Fruit fly (Drosophila melanogaster) whole organism, embryonic: ENCODE measurements around the gene dlg1.

ENCODE experiments used
- Bdp1 ChIP-seq: fragments of 200-800 bp; sonication (Bioruptor generic); optimal IDR thresholded peaks from 3 replicates; lab custom pipeline; 2016; ENCODE audit warnings: missing biosample characterization, missing genetic modification characterization
- C15 ChIP-seq: fragments of 200-800 bp; sonication (Bioruptor generic); IDR thresholded peaks from 3 replicates; pipeline ENCODE4 v1.3.6; 2022; ENCODE audit warnings: missing biosample characterization, missing genetic modification characterization
- CG10209 ChIP-seq: fragments of 200-800 bp; sonication (Bioruptor generic); optimal IDR thresholded peaks from 3 replicates; lab custom pipeline; 2017; ENCODE audit warnings: missing biosample characterization, mild to moderate bottlenecking, missing genetic modification characterization, missing genetic modification reagents
- CG10321 ChIP-seq: fragments of 200-800 bp; sonication (Bioruptor generic); IDR thresholded peaks from 2 replicates; pipeline ENCODE4 v1.3.6; 2022; ENCODE audit warnings: missing biosample characterization, missing genetic modification characterization
- CG11398 ChIP-seq: fragments of 200-800 bp; sonication (Bioruptor generic); optimal IDR thresholded peaks from 2 replicates; lab custom pipeline; 2016; ENCODE audit warnings: missing biosample characterization, missing genetic modification characterization
- CG1233 ChIP-seq: fragments of 200-800 bp; sonication (Bioruptor generic); optimal IDR thresholded peaks from 4 replicates; lab custom pipeline; 2018; ENCODE audit warnings: missing biosample characterization, mild to moderate bottlenecking, missing genetic modification characterization
- CG12659 ChIP-seq: fragments of 200-800 bp; sonication (Bioruptor generic); optimal IDR thresholded peaks from 3 replicates; lab custom pipeline; 2017; ENCODE audit warnings: mild to moderate bottlenecking, missing biosample characterization, missing genetic modification reagents, missing genetic modification characterization
- CG16815 ChIP-seq: fragments of 200-800 bp; sonication (Bioruptor generic); optimal IDR thresholded peaks from 3 replicates; lab custom pipeline; 2017; ENCODE audit warnings: missing biosample characterization, mild to moderate bottlenecking, missing genetic modification characterization
- CG17328 ChIP-seq: fragments of 200-800 bp; sonication (Bioruptor generic); IDR thresholded peaks from 2 replicates; pipeline ENCODE4 v1.3.6; 2022; ENCODE audit warnings: missing biosample characterization, missing genetic modification characterization
- CG17385 ChIP-seq: fragments of 200-800 bp; sonication (Bioruptor generic); optimal IDR thresholded peaks from 3 replicates; lab custom pipeline; 2018; ENCODE audit warnings: missing biosample characterization, mild to moderate bottlenecking, missing genetic modification characterization
- CG18764 ChIP-seq: fragments of 200-800 bp; sonication (Bioruptor generic); optimal IDR thresholded peaks from 3 replicates; lab custom pipeline; 2016; ENCODE audit warnings: missing biosample characterization, missing genetic modification characterization
- CG30403 ChIP-seq: fragments of 200-800 bp; sonication (Bioruptor generic); optimal IDR thresholded peaks from 3 replicates; lab custom pipeline; 2016; ENCODE audit warnings: missing biosample characterization, missing genetic modification characterization
- CG33213 ChIP-seq: fragments of 200-800 bp; sonication (Bioruptor generic); optimal IDR thresholded peaks from 3 replicates; lab custom pipeline; 2016; ENCODE audit warnings: missing biosample characterization, missing genetic modification characterization
- CG34376 ChIP-seq: fragments of 200-800 bp; sonication (Bioruptor generic); optimal IDR thresholded peaks from 2 replicates; lab custom pipeline; 2018; ENCODE audit warnings: missing biosample characterization, mild to moderate bottlenecking, missing genetic modification characterization
- CG4424 ChIP-seq: fragments of 200-800 bp; sonication (Bioruptor generic); optimal IDR thresholded peaks from 3 replicates; lab custom pipeline; 2016; ENCODE audit warnings: missing biosample characterization, missing genetic modification characterization
- CG6765 ChIP-seq: fragments of 200-800 bp; sonication (Bioruptor generic); optimal IDR thresholded peaks from 3 replicates; lab custom pipeline; 2017; ENCODE audit warnings: missing biosample characterization, mild to moderate bottlenecking, missing genetic modification characterization
- CG8944 ChIP-seq: fragments of 200-800 bp; sonication (Bioruptor generic); optimal IDR thresholded peaks from 3 replicates; lab custom pipeline; 2016; ENCODE audit warnings: missing biosample characterization, missing genetic modification characterization
- Chrac-16 ChIP-seq: fragments of 200-800 bp; sonication (Bioruptor generic); optimal IDR thresholded peaks from 3 replicates; lab custom pipeline; 2016; ENCODE audit warnings: missing biosample characterization, missing genetic modification characterization
- Hey ChIP-seq: fragments of 200-800 bp; sonication (Bioruptor generic); optimal IDR thresholded peaks from 3 replicates; lab custom pipeline; 2018; ENCODE audit warnings: missing biosample characterization, mild to moderate bottlenecking, missing genetic modification characterization
- Max ChIP-seq: fragments of 200-800 bp; sonication (Bioruptor generic); optimal IDR thresholded peaks from 2 replicates; lab custom pipeline; 2016; ENCODE audit warnings: missing biosample characterization, mild to moderate bottlenecking, missing genetic modification characterization
- Neu2 ChIP-seq: fragments of 200-800 bp; sonication (Bioruptor generic); optimal IDR thresholded peaks from 3 replicates; lab custom pipeline; 2016; ENCODE audit warnings: missing biosample characterization, missing genetic modification characterization, borderline replicate concordance
- NfI ChIP-seq: fragments of 200-800 bp; sonication (Bioruptor generic); optimal IDR thresholded peaks from 3 replicates; lab custom pipeline; 2018; ENCODE audit warnings: missing biosample characterization, mild to moderate bottlenecking, missing genetic modification characterization, moderate library complexity
- Opbp ChIP-seq: fragments of 200-800 bp; sonication (Bioruptor generic); IDR thresholded peaks from 3 replicates; pipeline ENCODE4 v1.3.6; 2022; ENCODE audit warnings: missing biosample characterization, missing genetic modification characterization; ENCODE audit not compliant: partially characterized antibody
- Six4 ChIP-seq: fragments of 200-800 bp; sonication (Bioruptor generic); optimal IDR thresholded peaks from 2 replicates; lab custom pipeline; 2016; ENCODE audit warnings: missing biosample characterization, missing genetic modification characterization
- Stat92E ChIP-seq, 3 experiments: fragments of >200 bp in 2 of 3; fragments of 200-800 bp in 1 of 3; sonication (Bioruptor generic) in 1 of 3; optimal IDR thresholded peaks; 2 replicates each; lab custom pipeline; 2017 to 2019; ENCODE audit warnings: missing biosample characterization in 3 of 3, missing genetic modification characterization in 3 of 3, mild to moderate bottlenecking in 1 of 3, moderate library complexity in 1 of 3
- Xbp1 ChIP-seq: fragments of 200-800 bp; sonication (Bioruptor generic); optimal IDR thresholded peaks from 3 replicates; lab custom pipeline; 2016; ENCODE audit warnings: missing biosample characterization, mild to moderate bottlenecking, missing genetic modification characterization
- YL-1 ChIP-seq: fragments of 200-800 bp; sonication (Bioruptor generic); optimal IDR thresholded peaks from 3 replicates; lab custom pipeline; 2017; ENCODE audit warnings: missing biosample characterization, mild to moderate bottlenecking, missing genetic modification characterization
- abd-A ChIP-seq: fragments of 200-800 bp; sonication (Bioruptor generic); optimal IDR thresholded peaks from 3 replicates; lab custom pipeline; 2019; ENCODE audit warnings: missing biosample characterization, mild to moderate bottlenecking, missing genetic modification characterization, moderate library complexity
- az2 ChIP-seq: fragments of 200-800 bp; sonication (Bioruptor generic); optimal IDR thresholded peaks from 3 replicates; lab custom pipeline; 2016; ENCODE audit warnings: missing biosample characterization, missing genetic modification characterization
- da ChIP-seq: fragments of 200-800 bp; sonication (Bioruptor generic); optimal IDR thresholded peaks from 2 replicates; lab custom pipeline; 2016; ENCODE audit warnings: missing biosample characterization, missing genetic modification characterization
- disco-r ChIP-seq: fragments of 200-800 bp; sonication (Bioruptor generic); optimal IDR thresholded peaks from 2 replicates; lab custom pipeline; 2016; ENCODE audit warnings: missing biosample characterization, missing genetic modification characterization
- esg ChIP-seq: fragments of 200-800 bp; sonication (Bioruptor generic); conservative IDR thresholded peaks from 2 replicates; pipeline ENCODE4 v1.3.6; 2022; ENCODE audit warnings: missing biosample characterization, missing genetic modification characterization
- eyg ChIP-seq: fragments of 200-800 bp; sonication (Bioruptor generic); optimal IDR thresholded peaks from 3 replicates; lab custom pipeline; 2016; ENCODE audit warnings: missing biosample characterization, missing genetic modification characterization
- gce ChIP-seq: fragments of 200-800 bp; sonication (Bioruptor generic); IDR thresholded peaks from 3 replicates; pipeline ENCODE4 v1.3.6; 2022; ENCODE audit warnings: missing biosample characterization, missing genetic modification characterization
- grn ChIP-seq: fragments of 200-800 bp; sonication (Bioruptor generic); optimal IDR thresholded peaks from 3 replicates; lab custom pipeline; 2017; ENCODE audit warnings: missing biosample characterization, missing genetic modification characterization
- h ChIP-seq: fragments of >200 bp; optimal IDR thresholded peaks from 2 replicates; lab custom pipeline; 2017
- insv ChIP-seq, 2 experiments: fragments of 200-800 bp; sonication (Bioruptor generic); optimal IDR thresholded peaks; 3 replicates each; lab custom pipeline; 2016 to 2018; ENCODE audit warnings: missing biosample characterization in 2 of 2, missing genetic modification characterization in 2 of 2
- kah ChIP-seq: fragments of 200-800 bp; sonication (Bioruptor generic); optimal IDR thresholded peaks from 2 replicates; lab custom pipeline; 2018; ENCODE audit warnings: missing biosample characterization, mild to moderate bottlenecking, missing genetic modification characterization
- klu ChIP-seq: fragments of 200-800 bp; sonication (Bioruptor generic); IDR thresholded peaks from 2 replicates; pipeline ENCODE4 v1.3.6; 2022; ENCODE audit warnings: missing biosample characterization, missing genetic modification characterization
- lola ChIP-seq, 3 experiments: fragments of >200 bp in 2 of 3; fragments of 200-800 bp in 1 of 3; sonication (Bioruptor generic) in 1 of 3; optimal IDR thresholded peaks; 2 replicates each; lab custom pipeline; 2017 to 2019; ENCODE audit warnings: missing biosample characterization in 3 of 3, missing genetic modification characterization in 3 of 3, mild to moderate bottlenecking in 1 of 3, moderate library complexity in 1 of 3
- maf-S ChIP-seq: fragments of 200-800 bp; sonication (Bioruptor generic); optimal IDR thresholded peaks from 2 replicates; lab custom pipeline; 2016; ENCODE audit warnings: missing biosample characterization, missing genetic modification characterization
- mld ChIP-seq: fragments of 200-800 bp; sonication (Bioruptor generic); IDR thresholded peaks from 3 replicates; pipeline ENCODE4 v1.3.6; 2022; ENCODE audit warnings: missing biosample characterization, missing genetic modification characterization; ENCODE audit not compliant: partially characterized antibody
- nom ChIP-seq: fragments of 200-800 bp; sonication (Bioruptor generic); optimal IDR thresholded peaks from 2 replicates; lab custom pipeline; 2017; ENCODE audit warnings: missing biosample characterization, missing genetic modification characterization, mild to moderate bottlenecking, moderate library complexity, missing genetic modification reagents
- oc ChIP-seq: fragments of 200-800 bp; sonication (Bioruptor generic); optimal IDR thresholded peaks from 2 replicates; lab custom pipeline; 2018; ENCODE audit warnings: missing biosample characterization, mild to moderate bottlenecking, missing genetic modification characterization, moderate library complexity
- odd ChIP-seq: fragments of 200-800 bp; sonication (Bioruptor generic); optimal IDR thresholded peaks from 2 replicates; lab custom pipeline; 2017; ENCODE audit warnings: missing biosample characterization, mild to moderate bottlenecking, missing genetic modification characterization
- pros ChIP-seq: fragments of 200-800 bp; sonication (Bioruptor generic); optimal IDR thresholded peaks from 3 replicates; lab custom pipeline; 2019; ENCODE audit warnings: missing biosample characterization, mild to moderate bottlenecking, missing genetic modification characterization, moderate library complexity
- run ChIP-seq: fragments of 200-800 bp; sonication (Bioruptor generic); optimal IDR thresholded peaks from 3 replicates; lab custom pipeline; 2018; ENCODE audit warnings: missing biosample characterization, mild to moderate bottlenecking, missing genetic modification characterization
- ssp ChIP-seq: fragments of 200-800 bp; sonication (Bioruptor generic); IDR thresholded peaks from 2 replicates; pipeline ENCODE4 v1.3.6; 2022; ENCODE audit warnings: missing biosample characterization, missing genetic modification characterization
- wdn ChIP-seq: fragments of 200-800 bp; sonication (Bioruptor generic); IDR thresholded peaks from 2 replicates; pipeline ENCODE4 v1.3.6; 2022; ENCODE audit warnings: missing biosample characterization, missing genetic modification characterization
- yki ChIP-seq: fragments of >200 bp; optimal IDR thresholded peaks from 3 replicates; lab custom pipeline; 2018

dlg1 gene

DNA sequence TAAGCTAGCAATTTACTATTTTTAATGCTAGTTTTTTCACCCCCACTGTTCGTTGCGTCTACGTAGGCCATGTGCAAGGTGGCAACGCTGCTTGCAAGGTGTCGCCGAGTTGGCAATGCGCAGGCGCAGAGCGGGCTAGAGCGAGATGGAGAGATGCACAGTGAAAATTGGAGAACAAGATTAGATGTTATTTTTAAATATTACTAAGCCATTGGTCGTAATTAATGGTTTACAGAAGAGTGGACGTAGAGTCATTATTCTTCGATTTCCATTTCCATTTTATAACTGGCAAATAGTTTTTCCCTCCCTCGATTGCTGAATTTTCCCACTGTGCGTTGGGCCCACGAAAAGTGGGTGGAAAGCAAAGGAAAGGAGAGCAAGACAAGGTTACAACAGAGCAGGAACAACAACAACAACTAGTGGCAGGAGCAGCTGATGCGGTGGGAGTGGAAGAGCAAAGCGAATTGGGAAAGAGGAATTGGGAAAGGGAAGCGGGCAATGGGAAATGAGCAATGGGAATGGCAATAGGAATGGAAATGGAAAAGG, 83.5 kb downstream of the dlg1 start (continued):
- no peak for TF ChIP-seq grn (GFP tag; lab: Kevin White, UChicago)
- TF ChIP-seq CG34376 (GFP tag; lab: Kevin White, UChicago) = peak; percentile 22
- TF ChIP-seq disco-r (GFP tag; lab: Kevin White, UChicago) = peak; percentile 62
- peak; percentile 52 for TF ChIP-seq Six4 (GFP tag; lab: Kevin White, UChicago)
- no peak for TF ChIP-seq YL-1 (GFP tag; lab: Kevin White, UChicago)
- no peak for TF ChIP-seq h (lab: Kevin White, UChicago)
- TF ChIP-seq CG8944 (GFP tag; lab: Kevin White, UChicago) = peak; percentile 41
- peak; percentile 68 for TF ChIP-seq Chrac-16 (GFP tag; lab: Kevin White, UChicago)
- TF ChIP-seq nom (GFP tag; lab: Kevin White, UChicago) = peak; percentile 10
- TF ChIP-seq CG17385 (GFP tag; lab: Kevin White, UChicago) = peak; percentile 62
- no peak for TF ChIP-seq da (GFP tag; lab: Kevin White, UChicago)
- TF ChIP-seq CG6765 (GFP tag; lab: Kevin White, UChicago) = peak; percentile 18
- no peak for TF ChIP-seq Hey (tag; lab: Kevin White, UChicago)
- peak; percentile 81 for TF ChIP-seq wdn (GFP tag; lab: Robert Waterston, UW)
- peak; percentile 66 for TF ChIP-seq CG10209 (GFP tag; lab: Kevin White, UChicago)
- TF ChIP-seq lola (GFP tag; optimal IDR thresholded peaks at IDR 0.05; lab: Kevin White, UChicago) = peak in 1 of 3 experiments; percentile 36
- TF ChIP-seq pros (GFP tag; lab: Kevin White, UChicago) = no peak
- peak; percentile 53 for TF ChIP-seq Bdp1
- peak; percentile 65; the same call in 1 of the 2 replicates for TF ChIP-seq CG10321
- TF ChIP-seq yki (lab: Kevin White, UChicago) = no peak
- peak; percentile 76 for TF ChIP-seq Xbp1 (GFP tag; lab: Kevin White, UChicago)
- TF ChIP-seq odd (GFP tag; lab: Kevin White, UChicago) = peak; percentile 51
- TF ChIP-seq NfI (GFP tag; lab: Kevin White, UChicago) = peak; percentile 67
- TF ChIP-seq abd-A (tag; lab: Kevin White, UChicago) = no peak
- peak; percentile 37 for TF ChIP-seq CG16815 (GFP tag; lab: Kevin White, UChicago)
- TF ChIP-seq esg = peak; percentile 86
- peak; percentile 56 for TF ChIP-seq kah
- no peak for TF ChIP-seq Opbp
- no peak for TF ChIP-seq mld
- TF ChIP-seq CG33213 (GFP tag; lab: Kevin White, UChicago) = peak; percentile 68
- peak; percentile 31 for TF ChIP-seq maf-S (GFP tag; lab: Kevin White, UChicago)
- TF ChIP-seq eyg (GFP tag; lab: Kevin White, UChicago) = peak; percentile 65
- peak; percentile 30 for TF ChIP-seq run (tag; lab: Kevin White, UChicago)
- TF ChIP-seq Stat92E (GFP tag; optimal IDR thresholded peaks at IDR 0.05; lab: Kevin White, UChicago) = no peak
- peak; percentile 66 for TF ChIP-seq oc (tag; lab: Kevin White, UChicago)
- peak; percentile 74; the same call in 2 of the 3 replicates for TF ChIP-seq C15
- TF ChIP-seq Neu2 (GFP tag; lab: Kevin White, UChicago) = no peak
- TF ChIP-seq klu (GFP tag; lab: Robert Waterston, UW) = peak; percentile 39; the same call in 1 of the 2 replicates
- TF ChIP-seq CG11398 (GFP tag; lab: Kevin White, UChicago) = peak; percentile 16
- peak; percentile 64 for TF ChIP-seq CG12659 (GFP tag; lab: Kevin White, UChicago)
- TF ChIP-seq CG18764 (GFP tag; lab: Kevin White, UChicago) = peak; percentile 43
- TF ChIP-seq CG1233 = peak; percentile 77
- TF ChIP-seq CG30403 (GFP tag; lab: Kevin White, UChicago) = peak; percentile 74
- peak in 1 of 2 experiments; percentile 87 for TF ChIP-seq insv (GFP tag; optimal IDR thresholded peaks at IDR 0.05; lab: Kevin White, UChicago)
- no peak for TF ChIP-seq Max (GFP tag; lab: Kevin White, UChicago)
- peak; percentile 85 for TF ChIP-seq gce (GFP tag; lab: Robert Waterston, UW)
- TF ChIP-seq ssp (GFP tag; lab: Robert Waterston, UW) = peak; percentile 57
- TF ChIP-seq CG4424 (GFP tag; lab: Kevin White, UChicago) = peak; percentile 63
- TF ChIP-seq CG17328 (GFP tag; lab: Robert Waterston, UW) = peak; percentile 84
- peak; percentile 66 for TF ChIP-seq az2 (GFP tag; lab: Kevin White, UChicago)
